Worm (Caenorhabditis elegans): ENCODE results near the gene C14C10.5.

Gene C14C10.5

DNA sequence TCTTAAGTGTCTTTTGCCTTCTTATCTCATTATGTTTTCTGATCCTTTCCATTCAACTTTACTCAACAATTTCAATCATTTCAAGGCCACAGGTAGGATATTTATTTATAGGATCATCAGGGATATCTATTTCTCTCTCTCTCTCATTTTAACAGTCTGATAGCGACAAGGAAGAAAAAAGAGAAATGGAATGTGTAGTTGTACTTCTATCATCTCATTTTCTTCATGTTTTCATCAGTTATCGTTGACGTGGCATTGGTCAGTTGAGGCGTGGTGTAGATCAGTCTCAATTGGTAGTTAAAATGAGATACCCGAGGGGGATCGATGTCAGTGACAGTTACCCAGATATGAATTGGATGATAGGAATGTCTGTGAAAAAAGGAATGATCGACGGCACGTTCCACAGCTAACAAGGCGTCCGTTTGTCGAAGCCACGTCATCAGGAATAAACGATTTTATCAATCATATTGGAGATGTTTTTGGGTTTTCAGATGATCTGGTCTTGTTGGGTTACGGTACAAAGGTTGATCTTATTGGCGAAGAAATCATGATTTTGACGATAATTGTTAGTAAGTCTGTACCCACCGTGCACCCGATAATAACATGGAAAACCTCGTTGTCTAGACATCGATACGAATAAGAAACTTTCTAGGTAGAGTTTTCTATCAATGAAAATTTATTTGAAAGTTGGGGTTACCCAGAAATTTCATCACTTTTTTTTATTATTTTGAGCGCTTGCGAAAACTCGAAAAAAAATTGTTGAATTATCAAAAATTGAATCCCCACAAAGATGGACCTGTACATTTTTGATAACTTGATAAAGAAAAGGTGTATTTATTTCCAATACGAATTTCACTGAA lies 45.6 kb upstream of the C14C10.5 start:
- peak; percentile 84 for TF ChIP-seq lin-14 (GFP tag; optimal IDR thresholded peaks at IDR 0.05)
- peak; percentile 28 for TF ChIP-seq ztf-4 (tag; optimal IDR thresholded peaks at IDR 0.05)
- TF ChIP-seq nhr-90 (tag; optimal IDR thresholded peaks at IDR 0.05; ENCODE audit: poor library complexity): peak; percentile 73
- peak; percentile 85 for TF ChIP-seq blmp-1 (tag; optimal IDR thresholded peaks at IDR 0.05)
- TF ChIP-seq nhr-20 (tag; optimal IDR thresholded peaks at IDR 0.05): peak; percentile 79
- TF ChIP-seq snu-23 (GFP tag; optimal IDR thresholded peaks at IDR 0.05): peak; percentile 64
- TF ChIP-seq nhr-19 (GFP tag; conservative IDR thresholded peaks at IDR 0.05): peak; percentile 54
- no peak for TF ChIP-seq nhr-84 (tag; optimal IDR thresholded peaks at IDR 0.05)
- no peak for TF ChIP-seq aly-2 (tag; optimal IDR thresholded peaks at IDR 0.05)
- no peak for TF ChIP-seq lir-3 (tag; optimal IDR thresholded peaks at IDR 0.05; ENCODE audit: poor library complexity)
- no peak for TF ChIP-seq ceh-82 (tag; optimal IDR thresholded peaks at IDR 0.05)
- peak; percentile 16 for TF ChIP-seq vab-15 (tag; optimal IDR thresholded peaks at IDR 0.05)
- TF ChIP-seq C16A3.4 (tag; optimal IDR thresholded peaks at IDR 0.05): peak; percentile 63
- peak; percentile 72 for TF ChIP-seq tbx-2 (tag; optimal IDR thresholded peaks at IDR 0.05)
- TF ChIP-seq lin-35 (GFP tag; optimal IDR thresholded peaks at IDR 0.05): peak in 1 of 2 experiments; percentile 24
- TF ChIP-seq mep-1 (tag; optimal IDR thresholded peaks at IDR 0.05): peak; percentile 20
- peak; percentile 51; the same call in 1 of the 2 replicates for TF ChIP-seq grh-1 (GFP tag; IDR thresholded peaks at IDR 0.05)
- peak in 1 of 2 experiments; percentile 1 for TF ChIP-seq efl-1 (optimal IDR thresholded peaks at IDR 0.05)
- TF ChIP-seq efl-1 (GFP tag; optimal IDR thresholded peaks at IDR 0.05 in 1 of 2): peak in 1 of 2 experiments; percentile 59
- peak; percentile 38 for TF ChIP-seq nhr-47 (tag; optimal IDR thresholded peaks at IDR 0.05)
- TF ChIP-seq elt-3 (tag; optimal IDR thresholded peaks at IDR 0.05): peak; percentile 22 to 98 (median 84)
- no peak for TF ChIP-seq nhr-237 (tag; optimal IDR thresholded peaks at IDR 0.05)
- TF ChIP-seq ama-1 (optimal IDR thresholded peaks at IDR 0.05): peak; percentile 6
- TF ChIP-seq nhr-71 (tag; optimal IDR thresholded peaks at IDR 0.05): peak; percentile 74
- TF ChIP-seq lsy-2 (tag; optimal IDR thresholded peaks at IDR 0.05): peak; percentile 7 to 56
- no peak for TF ChIP-seq aha-1 (tag; optimal IDR thresholded peaks at IDR 0.05)
- peak in 1 of 2 experiments; percentile 34 for TF ChIP-seq mdl-1 (tag; optimal IDR thresholded peaks at IDR 0.05)
- TF ChIP-seq nhr-85 (tag): peak; percentile 98
- TF ChIP-seq rnt-1 (tag; optimal IDR thresholded peaks at IDR 0.05): no peak
- peak; percentile 64 for TF ChIP-seq unc-130 (tag; optimal IDR thresholded peaks at IDR 0.05)

DNA sequence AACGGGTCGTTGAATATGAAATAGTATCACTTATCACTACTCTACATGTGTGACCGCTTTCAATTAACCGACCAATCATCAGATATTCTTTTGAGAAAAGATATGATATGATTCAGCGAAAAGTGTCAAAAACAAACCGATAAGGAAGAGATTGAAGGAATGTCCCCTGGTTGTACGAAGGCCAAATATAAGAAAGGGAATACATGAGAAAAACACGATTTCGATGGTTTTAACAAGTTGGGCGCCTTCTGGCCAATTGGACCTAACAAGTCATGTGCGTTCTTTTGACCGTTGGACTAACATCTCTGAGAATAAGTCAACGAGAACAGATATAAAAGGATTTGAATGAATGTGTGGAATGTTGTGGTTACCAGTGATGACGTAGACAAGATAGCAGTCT lies 44.1 kb upstream of the C14C10.5 start:
- TF ChIP-seq lsy-2 (tag; optimal IDR thresholded peaks at IDR 0.05): peak in 1 of 2 experiments; percentile 25
- TF ChIP-seq lin-35 (GFP tag; optimal IDR thresholded peaks at IDR 0.05): peak in 1 of 2 experiments; percentile 9
- peak; percentile 42 for TF ChIP-seq nhr-20 (tag; optimal IDR thresholded peaks at IDR 0.05)
- TF ChIP-seq mef-2 (tag; optimal IDR thresholded peaks at IDR 0.05): no peak
- TF ChIP-seq nhr-71 (tag; optimal IDR thresholded peaks at IDR 0.05): peak; percentile 59
- no peak for TF ChIP-seq mep-1 (tag; optimal IDR thresholded peaks at IDR 0.05)
- no peak for TF ChIP-seq nhr-11 (tag; optimal IDR thresholded peaks at IDR 0.05)
- TF ChIP-seq grh-1 (GFP tag; IDR thresholded peaks at IDR 0.05): 0 out of 2 replicates have a peak, but pooled peaks have one; percentile 5
- TF ChIP-seq tbx-2 (tag; optimal IDR thresholded peaks at IDR 0.05): peak; percentile 37
- TF ChIP-seq blmp-1 (tag; optimal IDR thresholded peaks at IDR 0.05): peak; percentile 80
- peak; percentile 84 for TF ChIP-seq nhr-85 (tag)
- peak; percentile 38 for TF ChIP-seq lin-14 (GFP tag; optimal IDR thresholded peaks at IDR 0.05)
- no peak for TF ChIP-seq mab-9 (GFP tag; IDR thresholded peaks at IDR 0.05)
- TF ChIP-seq nhr-237 (tag; optimal IDR thresholded peaks at IDR 0.05): no peak
- peak; percentile 30 for TF ChIP-seq snu-23 (GFP tag; optimal IDR thresholded peaks at IDR 0.05)
- no peak for TF ChIP-seq ets-5 (GFP tag; IDR thresholded peaks at IDR 0.05)
- no peak for TF ChIP-seq lin-15B (tag; optimal IDR thresholded peaks at IDR 0.05)
- peak; percentile 2 for TF ChIP-seq nhr-90 (tag; optimal IDR thresholded peaks at IDR 0.05; ENCODE audit: poor library complexity)
- peak; percentile 21 for TF ChIP-seq nhr-19 (GFP tag; conservative IDR thresholded peaks at IDR 0.05)
- TF ChIP-seq pag-3 (tag; optimal IDR thresholded peaks at IDR 0.05; ENCODE audit: borderline replicate concordance, insufficient read depth): no peak
- peak in 3 of 6 experiments; percentile 32 to 85 (median 59) for TF ChIP-seq elt-3 (tag; optimal IDR thresholded peaks at IDR 0.05)
- peak; percentile 25 for TF ChIP-seq unc-130 (tag; optimal IDR thresholded peaks at IDR 0.05)
- TF ChIP-seq unc-98 (GFP tag; IDR thresholded peaks at IDR 0.05): no peak
- TF ChIP-seq irx-1 (tag; optimal IDR thresholded peaks at IDR 0.05): no peak
